Worm (Caenorhabditis elegans): ENCODE data around the gene E02C12.12.
A peak's percentile ranks its signal among the peaks of the same experiment; 100 is the strongest.

Gene E02C12.12

ce11 chrV:9391959-9392358, 9.8 kb upstream of the E02C12.12 start:
- no peak for TF ChIP-seq Y75B8A.6 (GFP tag; IDR thresholded peaks at IDR 0.05)
- TF ChIP-seq snpc-4 (tag; optimal IDR thresholded peaks at IDR 0.05), result peak; percentile 78
- TF ChIP-seq F44E2.7 (GFP tag; IDR thresholded peaks at IDR 0.05), result no peak
- no peak for TF ChIP-seq ztf-7 (tag; optimal IDR thresholded peaks at IDR 0.05)

DNA sequence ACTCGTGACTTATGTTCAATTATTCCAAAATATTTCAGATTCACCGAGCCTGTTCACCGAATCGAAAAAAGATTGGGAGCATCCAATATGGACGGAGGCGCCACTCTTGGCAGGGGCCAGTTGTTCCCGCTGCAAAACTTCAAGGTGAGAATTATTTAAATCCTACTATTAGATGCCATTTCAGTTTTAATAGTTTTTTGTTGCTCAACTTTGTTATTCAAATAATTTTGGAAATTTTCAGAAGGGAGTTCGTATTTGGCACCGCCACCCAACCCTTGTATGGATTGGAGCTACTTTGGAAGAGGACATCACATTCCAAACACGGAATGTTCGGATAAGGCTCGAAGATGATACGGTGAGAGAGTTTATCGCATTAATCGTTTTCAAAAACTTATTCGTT, 4.0 kb upstream of the E02C12.12 start, which contains the start of gene hum-2:
Gene hum-2, plus strand, starts transcription at position 33 of the 400 bp plus-strand sequence.
- TF ChIP-seq Y105C5A.15 (GFP tag; IDR thresholded peaks at IDR 0.05) (no peak), aha-1 (tag) (peak; percentile 94)

DNA sequence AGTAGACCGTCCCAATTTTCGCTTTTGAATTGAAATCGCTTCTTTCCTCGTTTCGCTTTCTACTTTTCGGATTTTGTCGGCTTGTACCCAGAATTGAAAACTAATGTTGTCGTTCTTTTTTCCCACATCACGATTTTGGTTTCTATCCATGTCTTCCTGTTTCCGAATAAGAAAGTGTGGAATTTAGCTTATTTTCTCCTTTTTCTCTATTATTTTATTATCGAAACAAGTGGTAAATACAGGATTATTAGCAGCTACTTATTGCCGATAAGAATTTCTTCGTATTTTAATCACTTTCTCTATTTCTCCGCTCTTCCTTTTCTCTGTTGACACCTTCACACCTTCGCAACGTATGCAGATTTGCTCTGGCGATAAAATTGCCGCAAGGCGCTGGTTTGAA, 2.8 kb upstream of the E02C12.12 start:
- TF ChIP-seq daf-19 (GFP tag; conservative IDR thresholded peaks at IDR 0.05), result no peak
- TF ChIP-seq aha-1 (tag), result peak; percentile 52

- TF ChIP-seq jun-1 (tag; optimal IDR thresholded peaks at IDR 0.05) (no peak), set-16 (GFP tag; IDR thresholded peaks at IDR 0.05) (no peak), dpl-1 (GFP tag; optimal IDR thresholded peaks at IDR 0.05) (no peak), snpc-4 (tag; optimal IDR thresholded peaks at IDR 0.05) (no peak), mep-1 (tag; optimal IDR thresholded peaks at IDR 0.05) (no peak), lir-3 (tag; optimal IDR thresholded peaks at IDR 0.05) (no peak), gei-8 (GFP tag; optimal IDR thresholded peaks at IDR 0.05) (no peak), Y5F2A.4 (GFP tag; optimal IDR thresholded peaks at IDR 0.05) (no peak), mdl-1 (tag; optimal IDR thresholded peaks at IDR 0.05) (no peak), dmd-9 (GFP tag; IDR thresholded peaks at IDR 0.05) (no peak), F37D6.2 (tag; optimal IDR thresholded peaks at IDR 0.05) (no peak)
These were observed 2.2 kb upstream of the E02C12.12 start for ce11 chrV:9384359-9384758.

DNA sequence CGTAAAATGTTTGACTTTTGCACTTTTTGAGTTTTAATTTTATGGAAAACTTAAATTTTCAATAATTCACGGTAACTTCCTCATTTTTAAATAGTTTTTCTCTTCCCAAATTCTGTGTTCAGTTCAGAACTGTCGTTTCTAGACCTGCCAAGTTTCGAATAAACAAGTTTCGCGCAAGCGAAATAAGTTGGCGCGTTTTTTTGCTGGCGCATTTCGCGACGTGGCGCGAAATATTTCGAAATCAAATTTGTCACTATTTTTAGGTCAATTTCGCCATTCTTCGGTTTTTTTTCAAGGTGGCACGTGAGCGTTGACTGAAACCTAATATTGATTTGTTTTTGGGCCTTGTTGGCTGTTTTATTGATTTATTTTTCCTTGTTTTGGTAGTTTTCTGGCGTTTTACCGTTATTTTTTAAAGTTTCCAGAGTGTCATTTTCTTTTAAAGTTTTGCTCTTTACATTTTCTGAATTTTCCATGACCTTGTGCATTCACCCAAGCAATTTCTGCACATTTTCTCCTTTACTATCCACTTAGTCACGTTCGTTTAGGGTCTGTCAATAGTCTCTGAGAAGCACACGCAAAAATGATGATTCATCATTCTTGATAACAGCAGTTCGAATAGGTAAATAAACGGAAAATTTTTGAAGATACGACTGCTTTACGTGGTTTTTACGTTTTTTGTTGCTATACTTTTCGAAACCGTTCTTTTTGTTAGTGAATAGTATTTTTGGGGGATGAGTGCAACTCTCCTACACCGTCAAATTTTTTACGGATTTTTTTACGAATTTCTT, 620 bp upstream of the E02C12.12 start:
- TF ChIP-seq unc-130 (GFP tag; optimal IDR thresholded peaks at IDR 0.05) (peak; percentile 68), ceh-32 (tag; optimal IDR thresholded peaks at IDR 0.05; ENCODE audit: poor library complexity) (no peak), nhr-28 (tag; optimal IDR thresholded peaks at IDR 0.05) (peak; percentile 8), rbr-2 (tag; optimal IDR thresholded peaks at IDR 0.05) (no peak), dmd-6 (GFP tag; IDR thresholded peaks at IDR 0.05) (0 out of 2 replicates have a peak, but pooled peaks have one; percentile 20), lin-15B (tag; optimal IDR thresholded peaks at IDR 0.05) (no peak), dve-1 (tag; optimal IDR thresholded peaks at IDR 0.05; ENCODE audit: insufficient read depth) (peak; percentile 8), hlh-30 (tag; optimal IDR thresholded peaks at IDR 0.05; ENCODE audit: insufficient read depth) (peak; percentile 28), mxl-2 (GFP tag; conservative IDR thresholded peaks at IDR 0.05) (no peak), pqm-1 (tag; optimal IDR thresholded peaks at IDR 0.05) (peak; percentile 13), daf-16 (GFP tag; optimal IDR thresholded peaks at IDR 0.05) (no peak), daf-16 (tag; optimal IDR thresholded peaks at IDR 0.05) (peak; percentile 60), egl-43 (GFP tag; IDR thresholded peaks at IDR 0.05) (no peak), Y48G9A.11 (GFP tag; IDR thresholded peaks at IDR 0.05) (peak; percentile 86), mdt-29 (GFP tag; IDR thresholded peaks at IDR 0.05) (peak; percentile 47; the same call in 1 of the 2 replicates), ZK337.2 (GFP tag; IDR thresholded peaks at IDR 0.05) (no peak), dpl-1 (GFP tag; optimal IDR thresholded peaks at IDR 0.05) (peak; percentile 4), F49E8.2 (tag; optimal IDR thresholded peaks at IDR 0.05; ENCODE audit: borderline replicate concordance) (peak; percentile 87)
